Fruit fly (Drosophila melanogaster) whole organism, embryonic: ENCODE data around the gene Trf4-1.
A peak's percentile ranks its signal among the peaks of the same experiment; 100 is the strongest.

Source experiments
- ATbp ChIP-seq: fragments of 200-800 bp; sonication (Bioruptor generic); optimal IDR thresholded peaks from 2 replicates; lab custom pipeline; 2017; ENCODE audit warnings: missing biosample characterization, mild to moderate bottlenecking, missing genetic modification characterization, missing genetic modification reagents
- Atf-2 ChIP-seq: fragments of 200-800 bp; sonication (Bioruptor generic); optimal IDR thresholded peaks from 2 replicates; lab custom pipeline; 2016; ENCODE audit warnings: missing biosample characterization, missing genetic modification characterization
- Blimp-1 ChIP-seq: fragments of 200-800 bp; sonication (Bioruptor generic); optimal IDR thresholded peaks from 3 replicates; lab custom pipeline; 2018; ENCODE audit warnings: missing biosample characterization, missing genetic modification characterization, mild to moderate bottlenecking, moderate library complexity, missing genetic modification reagents
- CG12104 ChIP-seq: fragments of 200-800 bp; sonication (Bioruptor generic); optimal IDR thresholded peaks from 3 replicates; lab custom pipeline; 2016; ENCODE audit warnings: missing biosample characterization, missing genetic modification characterization
- CG12769 ChIP-seq: fragments of 200-800 bp; sonication (Bioruptor generic); optimal IDR thresholded peaks from 2 replicates; lab custom pipeline; 2019; ENCODE audit warnings: missing biosample characterization, mild to moderate bottlenecking, missing genetic modification characterization, moderate library complexity
- CG13296 ChIP-seq: fragments of 200-800 bp; sonication (Bioruptor generic); optimal IDR thresholded peaks from 3 replicates; lab custom pipeline; 2018; ENCODE audit warnings: missing biosample characterization, mild to moderate bottlenecking, missing genetic modification characterization
- CG13894 ChIP-seq: fragments of 200-800 bp; sonication (Bioruptor generic); optimal IDR thresholded peaks from 3 replicates; lab custom pipeline; 2018; ENCODE audit warnings: missing biosample characterization, mild to moderate bottlenecking, missing genetic modification characterization, moderate library complexity
- CG32532 ChIP-seq: fragments of 200-800 bp; sonication (Bioruptor generic); IDR thresholded peaks from 2 replicates; pipeline ENCODE4 v1.3.6; 2022; ENCODE audit warnings: missing biosample characterization, missing genetic modification characterization
- CG33213 ChIP-seq: fragments of 200-800 bp; sonication (Bioruptor generic); optimal IDR thresholded peaks from 3 replicates; lab custom pipeline; 2016; ENCODE audit warnings: missing biosample characterization, missing genetic modification characterization
- CG4360 ChIP-seq: fragments of 200-800 bp; sonication (Bioruptor generic); IDR thresholded peaks from 2 replicates; pipeline ENCODE4 v1.3.6; 2022; ENCODE audit warnings: missing biosample characterization, missing genetic modification characterization
- CG5953 ChIP-seq: fragments of 200-800 bp; sonication (Bioruptor generic); IDR thresholded peaks from 2 replicates; pipeline ENCODE4 v1.3.6; 2022; ENCODE audit warnings: missing biosample characterization, missing genetic modification characterization
- CG6254 ChIP-seq: fragments of 200-800 bp; sonication (Bioruptor generic); optimal IDR thresholded peaks from 3 replicates; lab custom pipeline; 2017; ENCODE audit warnings: mild to moderate bottlenecking, missing biosample characterization, missing genetic modification reagents, missing genetic modification characterization
- CG6791 ChIP-seq: fragments of 200-800 bp; sonication (Bioruptor generic); IDR thresholded peaks from 3 replicates; pipeline ENCODE4 v1.3.6; 2022; ENCODE audit warnings: missing biosample characterization, missing genetic modification characterization; ENCODE audit not compliant: partially characterized antibody
- CG6813 ChIP-seq: fragments of 200-800 bp; sonication (Bioruptor generic); optimal IDR thresholded peaks from 2 replicates; lab custom pipeline; 2017; ENCODE audit warnings: missing biosample characterization, missing genetic modification characterization, mild to moderate bottlenecking, moderate library complexity, missing genetic modification reagents
- CG8290 ChIP-seq, 3 experiments: fragments of 200-800 bp; sonication (Bioruptor generic); optimal IDR thresholded peaks; 2 replicates each; lab custom pipeline; 2016 to 2019; ENCODE audit warnings: missing biosample characterization in 3 of 3, missing genetic modification characterization in 3 of 3, mild to moderate bottlenecking in 2 of 3, moderate library complexity in 1 of 3
- CG8359 ChIP-seq: fragments of 200-800 bp; sonication (Bioruptor generic); optimal IDR thresholded peaks from 2 replicates; lab custom pipeline; 2017; ENCODE audit warnings: missing biosample characterization, mild to moderate bottlenecking, missing genetic modification characterization, borderline replicate concordance
- CG9609 ChIP-seq: fragments of 200-800 bp; sonication (Bioruptor generic); optimal IDR thresholded peaks from 3 replicates; lab custom pipeline; 2016; ENCODE audit warnings: missing biosample characterization, missing genetic modification characterization
- CG9817 ChIP-seq: fragments of 200-800 bp; sonication (Bioruptor generic); optimal IDR thresholded peaks from 2 replicates; lab custom pipeline; 2018; ENCODE audit warnings: missing biosample characterization, mild to moderate bottlenecking, missing genetic modification characterization, moderate library complexity
- Camta ChIP-seq: fragments of 200-800 bp; sonication (Bioruptor generic); optimal IDR thresholded peaks from 2 replicates; lab custom pipeline; 2016; ENCODE audit warnings: missing biosample characterization, missing genetic modification characterization
- Dp ChIP-seq: fragments of 200-800 bp; sonication (Bioruptor generic); optimal IDR thresholded peaks from 2 replicates; lab custom pipeline; 2018; ENCODE audit warnings: missing biosample characterization, mild to moderate bottlenecking, missing genetic modification characterization, moderate library complexity
- H15 ChIP-seq: fragments of 200-800 bp; sonication (Bioruptor generic); IDR thresholded peaks from 3 replicates; pipeline ENCODE4 v1.3.6; 2022; ENCODE audit warnings: missing biosample characterization, missing genetic modification characterization
- H2.0 ChIP-seq: fragments of 200-800 bp; sonication (Bioruptor generic); IDR thresholded peaks from 2 replicates; pipeline ENCODE4 v1.3.6; 2022; ENCODE audit warnings: missing biosample characterization, missing genetic modification characterization
- HLH54F ChIP-seq: fragments of 200-800 bp; sonication (Bioruptor generic); optimal IDR thresholded peaks from 3 replicates; lab custom pipeline; 2016; ENCODE audit warnings: missing biosample characterization, missing genetic modification characterization
- HmgZ ChIP-seq: fragments of 200-800 bp; sonication (Bioruptor generic); optimal IDR thresholded peaks from 2 replicates; lab custom pipeline; 2018; ENCODE audit warnings: missing biosample characterization, mild to moderate bottlenecking, missing genetic modification characterization
- Lim3 ChIP-seq: fragments of 200-800 bp; sonication (Bioruptor generic); IDR thresholded peaks from 2 replicates; pipeline ENCODE4 v1.3.6; 2022; ENCODE audit warnings: missing biosample characterization, missing genetic modification characterization
- Max ChIP-seq: fragments of 200-800 bp; sonication (Bioruptor generic); optimal IDR thresholded peaks from 2 replicates; lab custom pipeline; 2016; ENCODE audit warnings: missing biosample characterization, mild to moderate bottlenecking, missing genetic modification characterization
- Med ChIP-seq: fragments of 200-800 bp; sonication (Bioruptor generic); peaks from one replicate; lab custom pipeline; 2016; ENCODE audit warnings: missing biosample characterization, missing genetic modification characterization, mild to moderate bottlenecking, inconsistent platforms, moderate library complexity
- Nf-YC ChIP-seq: fragments of 200-800 bp; optimal IDR thresholded peaks from 3 replicates; lab custom pipeline; 2019; ENCODE audit warnings: missing biosample characterization, mild to moderate bottlenecking, missing genetic modification characterization, moderate library complexity
- Oli ChIP-seq: fragments of 200-800 bp; sonication (Bioruptor generic); optimal IDR thresholded peaks from 2 replicates; lab custom pipeline; 2018; ENCODE audit warnings: missing biosample characterization, mild to moderate bottlenecking, missing genetic modification characterization, moderate library complexity
- Optix ChIP-seq: fragments of 200-800 bp; sonication (Bioruptor generic); IDR thresholded peaks from 3 replicates; pipeline ENCODE4 v1.3.6; 2022; ENCODE audit warnings: missing biosample characterization, missing genetic modification characterization
- Rfx ChIP-seq: fragments of 200-800 bp; sonication (Bioruptor generic); IDR thresholded peaks from 2 replicates; pipeline ENCODE4 v1.3.6; 2022; ENCODE audit warnings: missing biosample characterization, missing genetic modification characterization
- aop ChIP-seq: fragments of 200-800 bp; sonication (Bioruptor generic); IDR thresholded peaks from 2 replicates; pipeline ENCODE4 v1.3.6; 2022; ENCODE audit warnings: missing biosample characterization, missing genetic modification characterization
- ap ChIP-seq: fragments of 200-800 bp; sonication (Bioruptor generic); IDR thresholded peaks from 2 replicates; pipeline ENCODE4 v1.3.6; 2022; ENCODE audit warnings: missing biosample characterization, missing genetic modification characterization
- cg ChIP-seq: fragments of 200-800 bp; sonication (Bioruptor generic); optimal IDR thresholded peaks from 3 replicates; lab custom pipeline; 2019; ENCODE audit warnings: missing biosample characterization, mild to moderate bottlenecking, missing genetic modification characterization, moderate library complexity
- crp ChIP-seq, 2 experiments: fragments of 200-800 bp; sonication (Bioruptor generic); optimal IDR thresholded peaks; 2 replicates in 1 of 2; 3 replicates in 1 of 2; lab custom pipeline; 2017; ENCODE audit warnings: missing biosample characterization in 2 of 2, missing genetic modification characterization in 2 of 2, mild to moderate bottlenecking in 1 of 2, moderate library complexity in 1 of 2
- da ChIP-seq: fragments of 200-800 bp; sonication (Bioruptor generic); optimal IDR thresholded peaks from 2 replicates; lab custom pipeline; 2016; ENCODE audit warnings: missing biosample characterization, missing genetic modification characterization
- emc ChIP-seq: fragments of 200-800 bp; sonication (Bioruptor generic); optimal IDR thresholded peaks from 2 replicates; lab custom pipeline; 2016; ENCODE audit warnings: missing biosample characterization, missing genetic modification characterization
- eve ChIP-seq, 2 experiments: fragments of >200 bp; optimal IDR thresholded peaks; 2 replicates each; lab custom pipeline; 2017; ENCODE audit warnings: missing biosample characterization in 2 of 2, missing genetic modification characterization in 2 of 2
- exex ChIP-seq: fragments of 200-800 bp; sonication (Bioruptor generic); optimal IDR thresholded peaks from 4 replicates; lab custom pipeline; 2018; ENCODE audit warnings: missing biosample characterization, mild to moderate bottlenecking, missing genetic modification characterization, moderate library complexity
- fd102C ChIP-seq: fragments of 200-800 bp; sonication (Bioruptor generic); optimal IDR thresholded peaks from 2 replicates; lab custom pipeline; 2018; ENCODE audit warnings: missing biosample characterization, mild to moderate bottlenecking, missing genetic modification characterization, moderate library complexity
- ftz-f1 ChIP-seq: fragments of 200-800 bp; sonication (Bioruptor generic); optimal IDR thresholded peaks from 2 replicates; lab custom pipeline; 2016; ENCODE audit warnings: missing biosample characterization, missing genetic modification characterization
- gem ChIP-seq: fragments of 200-800 bp; sonication (Bioruptor generic); optimal IDR thresholded peaks from 2 replicates; lab custom pipeline; 2019; ENCODE audit warnings: missing biosample characterization, mild to moderate bottlenecking, missing genetic modification characterization, moderate library complexity
- hth ChIP-seq: fragments of >200 bp; optimal IDR thresholded peaks from 2 replicates; lab custom pipeline; 2017; ENCODE audit warnings: inconsistent platforms
- lab ChIP-seq: fragments of 200-800 bp; sonication (Bioruptor generic); optimal IDR thresholded peaks from 3 replicates; lab custom pipeline; 2017; ENCODE audit warnings: missing biosample characterization, missing genetic modification characterization, mild to moderate bottlenecking, moderate library complexity, missing genetic modification reagents
- lilli ChIP-seq: fragments of 200-800 bp; sonication (Bioruptor generic); optimal IDR thresholded peaks from 3 replicates; lab custom pipeline; 2016; ENCODE audit warnings: missing biosample characterization, missing genetic modification characterization
- pb ChIP-seq: fragments of 200-800 bp; sonication (Bioruptor generic); optimal IDR thresholded peaks from 3 replicates; lab custom pipeline; 2016; ENCODE audit warnings: missing biosample characterization, missing genetic modification characterization
- rib ChIP-seq: fragments of 200-800 bp; sonication (Bioruptor generic); IDR thresholded peaks from 2 replicates; pipeline ENCODE4 v1.3.6; 2022; ENCODE audit warnings: missing biosample characterization, missing genetic modification characterization
- scrt ChIP-seq: fragments of 200-800 bp; sonication (Bioruptor generic); optimal IDR thresholded peaks from 2 replicates; lab custom pipeline; 2018; ENCODE audit warnings: missing biosample characterization, mild to moderate bottlenecking, missing genetic modification characterization, moderate library complexity
- yki ChIP-seq: fragments of >200 bp; optimal IDR thresholded peaks from 3 replicates; lab custom pipeline; 2018

The Trf4-1 gene

dm6 chrX:8518025-8518661 is 42.0 kb upstream of the Trf4-1 start (continued):
- peak; percentile 13 for TF ChIP-seq ftz-f1 (GFP tag; lab: Kevin White, UChicago)
- TF ChIP-seq rib (GFP tag; lab: Robert Waterston, UW) = peak; percentile 55; the same call in 1 of the 2 replicates
- 0 out of 2 replicates have a peak, but pooled peaks have one; percentile 4 for TF ChIP-seq CG32532 (GFP tag; lab: Robert Waterston, UW)
- TF ChIP-seq CG9609 = no peak
- peak; percentile 55 for TF ChIP-seq Med (GFP tag; lab: Kevin White, UChicago)
- peak; percentile 11 for TF ChIP-seq yki (lab: Kevin White, UChicago)
- TF ChIP-seq CG12769 = peak; percentile 14
- no peak for TF ChIP-seq Nf-YC (tag; lab: Kevin White, UChicago)
- peak; percentile 65 for TF ChIP-seq CG4360 (GFP tag; lab: Robert Waterston, UW)
- TF ChIP-seq ap (GFP tag; lab: Robert Waterston, UW) = no peak
- TF ChIP-seq CG6791 (GFP tag; lab: Robert Waterston, UW) = no peak

DNA sequence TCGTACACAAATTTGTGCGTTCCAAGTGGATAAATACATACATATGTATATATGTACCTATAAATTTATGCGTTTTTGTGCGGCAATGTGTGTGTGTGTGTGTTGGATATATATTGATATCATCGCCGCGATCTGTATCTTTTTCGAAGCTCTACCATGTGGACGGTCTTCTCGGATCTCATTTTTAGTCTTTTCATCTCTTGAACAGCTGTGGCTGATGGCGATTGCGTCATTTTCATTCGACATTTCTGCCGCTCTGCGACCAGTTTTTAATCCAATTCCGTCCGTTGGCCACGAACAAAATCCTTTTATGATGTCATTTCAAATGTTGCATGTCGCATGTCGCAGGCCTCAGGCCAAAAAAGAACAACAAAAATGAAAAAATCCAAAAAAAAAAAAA is 39.6 kb upstream of the Trf4-1 start:
- TF ChIP-seq CG8359 (no peak), CG12104 (GFP tag; lab: Kevin White, UChicago) (no peak), H2.0 (GFP tag; lab: Robert Waterston, UW) (no peak), Blimp-1 (GFP tag; lab: Kevin White, UChicago) (no peak), lab (no peak), gem (tag; lab: Kevin White, UChicago) (no peak), emc (GFP tag; lab: Kevin White, UChicago) (no peak), Dp (GFP tag; lab: Kevin White, UChicago) (no peak), CG6813 (no peak), Oli (tag; lab: Kevin White, UChicago) (no peak), pb (GFP tag; lab: Kevin White, UChicago) (no peak), CG5953 (GFP tag; lab: Robert Waterston, UW) (no peak), crp (GFP tag; optimal IDR thresholded peaks at IDR 0.05; lab: Kevin White, UChicago) (peak in 1 of 2 experiments; percentile 3), cg (GFP tag; lab: Kevin White, UChicago) (peak; percentile 34), CG8290 (GFP tag; optimal IDR thresholded peaks at IDR 0.05; lab: Kevin White, UChicago) (no peak), CG8290 (tag; optimal IDR thresholded peaks at IDR 0.05; lab: Kevin White, UChicago) (no peak), aop (GFP tag; lab: Robert Waterston, UW) (no peak), lilli (GFP tag; lab: Kevin White, UChicago) (no peak), Optix (GFP tag; lab: Robert Waterston, UW) (no peak), Atf-2 (GFP tag; lab: Kevin White, UChicago) (no peak), CG13296 (GFP tag; lab: Kevin White, UChicago) (no peak), Max (GFP tag; lab: Kevin White, UChicago) (no peak), da (no peak), CG6254 (GFP tag; lab: Kevin White, UChicago) (no peak), Camta (no peak), Rfx (GFP tag; lab: Robert Waterston, UW) (no peak), HLH54F (GFP tag; lab: Kevin White, UChicago) (no peak), CG33213 (no peak), scrt (GFP tag; lab: Kevin White, UChicago) (no peak), Lim3 (no peak), hth (lab: Kevin White, UChicago) (no peak), fd102C (GFP tag; lab: Kevin White, UChicago) (no peak), CG9817 (tag; lab: Kevin White, UChicago) (no peak), HmgZ (tag; lab: Kevin White, UChicago) (no peak), H15 (GFP tag; lab: Robert Waterston, UW) (no peak), exex (tag; lab: Kevin White, UChicago) (no peak), ATbp (GFP tag; lab: Kevin White, UChicago) (no peak), CG13894 (tag; lab: Kevin White, UChicago) (peak; percentile 51), eve (GFP tag; optimal IDR thresholded peaks at IDR 0.05; lab: Kevin White, UChicago) (no peak)
